Worm (Caenorhabditis elegans) whole organism, L1 larva: ENCODE data around the gene K05G3.1.

Experiments
- elt-3 ChIP-seq, 6 experiments: fragments of 150-350 bp in 1 of 6; sonication (generic microtip); optimal IDR thresholded peaks; 2 replicates each; lab custom pipeline; 2017 to 2018; ENCODE audit warnings: missing biosample characterization in 6 of 6, missing genetic modification characterization in 6 of 6, inconsistent platforms in 1 of 6
- nhr-12 ChIP-seq: sonication (generic microtip); optimal IDR thresholded peaks from 2 replicates; lab custom pipeline; 2017; ENCODE audit warnings: missing biosample characterization, missing genetic modification characterization
- skn-1 ChIP-seq: fragments of 150-350 bp; optimal IDR thresholded peaks from 2 replicates; lab custom pipeline; 2014; ENCODE audit warnings: missing biosample characterization, missing genetic modification characterization
- unc-86 ChIP-seq: sonication (generic microtip); optimal IDR thresholded peaks from 2 replicates; lab custom pipeline; 2016; ENCODE audit warnings: missing genetic modification characterization, missing compliant biosample characterization

DNA sequence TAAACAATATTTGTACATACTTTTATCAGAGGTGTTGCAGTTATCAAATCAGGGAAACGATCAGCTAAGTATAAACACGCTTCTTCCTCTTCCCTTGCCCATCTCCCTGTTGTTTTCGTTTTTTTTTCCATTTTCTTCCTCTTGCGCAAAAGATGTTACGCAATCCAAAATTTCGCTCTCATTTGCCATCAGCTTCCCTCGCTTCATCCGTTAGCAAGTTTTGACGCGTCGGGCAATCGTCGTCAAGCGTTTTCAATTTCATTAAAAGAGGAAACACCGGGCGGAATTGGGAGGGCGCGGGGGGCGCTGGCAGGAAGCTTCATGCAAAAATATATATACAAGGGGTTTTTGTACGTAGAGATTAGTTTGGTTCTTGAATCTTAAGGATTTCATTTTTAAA, 28.8 kb downstream of the K05G3.1 start:
- TF ChIP-seq skn-1 (tag; lab: Kevin White, UChicago) (no peak), unc-86 (no peak), elt-3 (tag; optimal IDR thresholded peaks at IDR 0.05; lab: Kevin White, UChicago) (no peak), nhr-12 (tag; lab: Kevin White, UChicago) (no peak)
